Fruit fly (Drosophila melanogaster) whole organism, embryonic: ENCODE measurements around the gene HDAC6.

Experiments used
- B-H2 ChIP-seq: fragments of 200-800 bp; sonication (Bioruptor generic); optimal IDR thresholded peaks from 2 replicates; lab custom pipeline; 2018; ENCODE audit warnings: missing biosample characterization, mild to moderate bottlenecking, missing genetic modification characterization
- CG10321 ChIP-seq: fragments of 200-800 bp; sonication (Bioruptor generic); IDR thresholded peaks from 2 replicates; pipeline ENCODE4 v1.3.6; 2022; ENCODE audit warnings: missing biosample characterization, missing genetic modification characterization
- CG10543 ChIP-seq: fragments of 200-800 bp; sonication (Bioruptor generic); optimal IDR thresholded peaks from 3 replicates; lab custom pipeline; 2017; ENCODE audit warnings: missing biosample characterization, mild to moderate bottlenecking, missing genetic modification characterization, moderate library complexity
- CG11504 ChIP-seq: fragments of 200-800 bp; sonication (Bioruptor generic); optimal IDR thresholded peaks from 3 replicates; lab custom pipeline; 2019; ENCODE audit warnings: missing biosample characterization, mild to moderate bottlenecking, missing genetic modification characterization, moderate library complexity
- CG12236 ChIP-seq: fragments of 200-800 bp; sonication (Bioruptor generic); optimal IDR thresholded peaks from 2 replicates; lab custom pipeline; 2016; ENCODE audit warnings: missing biosample characterization, missing genetic modification characterization
- CG12769 ChIP-seq: fragments of 200-800 bp; sonication (Bioruptor generic); optimal IDR thresholded peaks from 2 replicates; lab custom pipeline; 2019; ENCODE audit warnings: missing biosample characterization, mild to moderate bottlenecking, missing genetic modification characterization, moderate library complexity
- CG13894 ChIP-seq: fragments of 200-800 bp; sonication (Bioruptor generic); optimal IDR thresholded peaks from 3 replicates; lab custom pipeline; 2018; ENCODE audit warnings: missing biosample characterization, mild to moderate bottlenecking, missing genetic modification characterization, moderate library complexity
- CG18011 ChIP-seq: fragments of 200-800 bp; sonication (Bioruptor generic); optimal IDR thresholded peaks from 2 replicates; lab custom pipeline; 2017; ENCODE audit warnings: missing biosample characterization, missing genetic modification characterization, mild to moderate bottlenecking, moderate library complexity, missing genotype
- CG18619 ChIP-seq: fragments of 200-800 bp; sonication (Bioruptor generic); optimal IDR thresholded peaks from 3 replicates; lab custom pipeline; 2017; ENCODE audit warnings: missing biosample characterization, mild to moderate bottlenecking, missing genetic modification characterization
- CG42726 ChIP-seq: fragments of 200-800 bp; sonication (Bioruptor generic); IDR thresholded peaks from 2 replicates; pipeline ENCODE4 v1.3.6; 2022; ENCODE audit warnings: missing biosample characterization, missing genetic modification characterization; ENCODE audit not compliant: partially characterized antibody
- CG8290 ChIP-seq, 3 experiments: fragments of 200-800 bp; sonication (Bioruptor generic); optimal IDR thresholded peaks; 2 replicates each; lab custom pipeline; 2016 to 2019; ENCODE audit warnings: missing biosample characterization in 3 of 3, missing genetic modification characterization in 3 of 3, mild to moderate bottlenecking in 2 of 3, moderate library complexity in 1 of 3
- CG8944 ChIP-seq: fragments of 200-800 bp; sonication (Bioruptor generic); optimal IDR thresholded peaks from 3 replicates; lab custom pipeline; 2016; ENCODE audit warnings: missing biosample characterization, missing genetic modification characterization
- CkIIα-i1 ChIP-seq: fragments of 200-800 bp; sonication (Bioruptor generic); IDR thresholded peaks from 2 replicates; pipeline ENCODE4 v1.3.6; 2022; ENCODE audit warnings: missing biosample characterization, missing genetic modification characterization
- Dad ChIP-seq: fragments of 200-800 bp; sonication (Bioruptor generic); optimal IDR thresholded peaks from 3 replicates; lab custom pipeline; 2016; ENCODE audit warnings: missing biosample characterization, missing genetic modification characterization
- Dbx ChIP-seq: fragments of 200-800 bp; sonication (Bioruptor generic); IDR thresholded peaks from 3 replicates; pipeline ENCODE4 v1.3.6; 2022; ENCODE audit warnings: missing biosample characterization, missing genetic modification characterization
- Deaf1 ChIP-seq: fragments of 200-800 bp; optimal IDR thresholded peaks from 3 replicates; lab custom pipeline; 2019; ENCODE audit warnings: missing biosample characterization, mild to moderate bottlenecking, missing genetic modification characterization, moderate library complexity
- Fer1 ChIP-seq: fragments of 200-800 bp; sonication (Bioruptor generic); optimal IDR thresholded peaks from 2 replicates; lab custom pipeline; 2017; ENCODE audit warnings: missing biosample characterization, mild to moderate bottlenecking, missing genetic modification characterization
- HLH3B ChIP-seq: fragments of 200-800 bp; sonication (Bioruptor generic); IDR thresholded peaks from 2 replicates; pipeline ENCODE4 v1.3.6; 2022; ENCODE audit warnings: missing biosample characterization, missing genetic modification characterization
- Hey ChIP-seq: fragments of 200-800 bp; sonication (Bioruptor generic); optimal IDR thresholded peaks from 3 replicates; lab custom pipeline; 2018; ENCODE audit warnings: missing biosample characterization, mild to moderate bottlenecking, missing genetic modification characterization
- Hr3 ChIP-seq: fragments of 200-800 bp; sonication (Bioruptor generic); optimal IDR thresholded peaks from 3 replicates; lab custom pipeline; 2016; ENCODE audit warnings: missing biosample characterization, missing genetic modification characterization
- Max ChIP-seq: fragments of 200-800 bp; sonication (Bioruptor generic); optimal IDR thresholded peaks from 2 replicates; lab custom pipeline; 2016; ENCODE audit warnings: missing biosample characterization, mild to moderate bottlenecking, missing genetic modification characterization
- NK7.1 ChIP-seq: fragments of 200-800 bp; sonication (Bioruptor generic); optimal IDR thresholded peaks from 3 replicates; lab custom pipeline; 2016; ENCODE audit warnings: missing biosample characterization, missing genetic modification characterization
- Nf-YC ChIP-seq: fragments of 200-800 bp; optimal IDR thresholded peaks from 3 replicates; lab custom pipeline; 2019; ENCODE audit warnings: missing biosample characterization, mild to moderate bottlenecking, missing genetic modification characterization, moderate library complexity
- Pdp1 ChIP-seq, 2 experiments: fragments of 200-800 bp; sonication (Bioruptor generic); optimal IDR thresholded peaks; 3 replicates each; lab custom pipeline; 2016; ENCODE audit warnings: missing biosample characterization in 2 of 2, missing genetic modification characterization in 2 of 2, mild to moderate bottlenecking in 1 of 2, moderate library complexity in 1 of 2
- Rfx ChIP-seq: fragments of 200-800 bp; sonication (Bioruptor generic); IDR thresholded peaks from 2 replicates; pipeline ENCODE4 v1.3.6; 2022; ENCODE audit warnings: missing biosample characterization, missing genetic modification characterization
- Trl ChIP-seq, 3 experiments: fragments of >200 bp in 2 of 3; fragments of 200-800 bp in 1 of 3; sonication (Bioruptor generic) in 1 of 3; optimal IDR thresholded peaks; 2 replicates in 1 of 3; 3 replicates in 2 of 3; lab custom pipeline; 2016 to 2017; ENCODE audit warnings: missing biosample characterization in 1 of 3, missing genetic modification characterization in 1 of 3
- ara ChIP-seq: fragments of 200-800 bp; sonication (Bioruptor generic); IDR thresholded peaks from 2 replicates; pipeline ENCODE4 v1.3.6; 2022; ENCODE audit warnings: missing biosample characterization, missing genetic modification characterization
- bab2 ChIP-seq: fragments of 200-800 bp; sonication (Bioruptor generic); optimal IDR thresholded peaks from 2 replicates; lab custom pipeline; 2016; ENCODE audit warnings: missing biosample characterization, missing genetic modification characterization
- chinmo ChIP-seq: fragments of 200-800 bp; sonication (Bioruptor generic); IDR thresholded peaks from 4 replicates; pipeline ENCODE4 v1.3.6; 2022; ENCODE audit warnings: missing biosample characterization, missing genetic modification characterization; ENCODE audit not compliant: partially characterized antibody
- crol ChIP-seq: fragments of 200-800 bp; sonication (Bioruptor generic); IDR thresholded peaks from 2 replicates; pipeline ENCODE4 v1.3.6; 2022; ENCODE audit warnings: missing biosample characterization, missing genetic modification characterization
- esg ChIP-seq: fragments of 200-800 bp; sonication (Bioruptor generic); conservative IDR thresholded peaks from 2 replicates; pipeline ENCODE4 v1.3.6; 2022; ENCODE audit warnings: missing biosample characterization, missing genetic modification characterization
- fd64A ChIP-seq: fragments of 200-800 bp; sonication (Bioruptor generic); optimal IDR thresholded peaks from 3 replicates; lab custom pipeline; 2018; ENCODE audit warnings: missing biosample characterization, mild to moderate bottlenecking, missing genetic modification characterization
- gce ChIP-seq: fragments of 200-800 bp; sonication (Bioruptor generic); IDR thresholded peaks from 3 replicates; pipeline ENCODE4 v1.3.6; 2022; ENCODE audit warnings: missing biosample characterization, missing genetic modification characterization
- gcm2 ChIP-seq: fragments of 200-800 bp; sonication (Bioruptor generic); optimal IDR thresholded peaks from 2 replicates; lab custom pipeline; 2016; ENCODE audit warnings: missing biosample characterization, missing genetic modification characterization
- ham ChIP-seq: fragments of 200-800 bp; sonication (Bioruptor generic); IDR thresholded peaks from 2 replicates; pipeline ENCODE4 v1.3.6; 2022; ENCODE audit warnings: missing biosample characterization, missing genetic modification characterization
- jigr1 ChIP-seq: fragments of 200-800 bp; sonication (Bioruptor generic); IDR thresholded peaks from 3 replicates; pipeline ENCODE4 v1.3.6; 2022; ENCODE audit warnings: missing biosample characterization, missing genetic modification characterization
- lbe ChIP-seq: fragments of 200-800 bp; sonication (Bioruptor generic); optimal IDR thresholded peaks from 2 replicates; lab custom pipeline; 2016; ENCODE audit warnings: missing biosample characterization, mild to moderate bottlenecking, missing genetic modification characterization
- lmd ChIP-seq: fragments of 200-800 bp; sonication (Bioruptor generic); IDR thresholded peaks from 2 replicates; pipeline ENCODE4 v1.3.6; 2022; ENCODE audit warnings: missing biosample characterization, missing genetic modification characterization
- mam ChIP-seq: fragments of 200-800 bp; sonication (Bioruptor generic); optimal IDR thresholded peaks from 3 replicates; lab custom pipeline; 2016; ENCODE audit warnings: missing biosample characterization, missing genetic modification characterization
- mld ChIP-seq: fragments of 200-800 bp; sonication (Bioruptor generic); IDR thresholded peaks from 3 replicates; pipeline ENCODE4 v1.3.6; 2022; ENCODE audit warnings: missing biosample characterization, missing genetic modification characterization; ENCODE audit not compliant: partially characterized antibody
- pros ChIP-seq: fragments of 200-800 bp; sonication (Bioruptor generic); optimal IDR thresholded peaks from 3 replicates; lab custom pipeline; 2019; ENCODE audit warnings: missing biosample characterization, mild to moderate bottlenecking, missing genetic modification characterization, moderate library complexity
- sd ChIP-seq: fragments of 200-800 bp; sonication (Bioruptor generic); optimal IDR thresholded peaks from 3 replicates; lab custom pipeline; 2018; ENCODE audit warnings: missing biosample characterization, mild to moderate bottlenecking, missing genetic modification characterization, moderate library complexity
- sens ChIP-seq: fragments of 200-800 bp; sonication (Bioruptor generic); peaks from one replicate; lab custom pipeline; 2016; ENCODE audit warnings: missing biosample characterization, missing genetic modification characterization
- sens-2 ChIP-seq: fragments of 200-800 bp; sonication (Bioruptor generic); IDR thresholded peaks from 2 replicates; pipeline ENCODE4 v1.3.6; 2022; ENCODE audit warnings: missing biosample characterization, missing genetic modification characterization
- slp2 ChIP-seq: fragments of 200-800 bp; sonication (Bioruptor generic); optimal IDR thresholded peaks from 2 replicates; lab custom pipeline; 2016; ENCODE audit warnings: missing biosample characterization, missing genetic modification characterization
- stwl ChIP-seq: fragments of 200-800 bp; sonication (Bioruptor generic); optimal IDR thresholded peaks from 3 replicates; lab custom pipeline; 2018; ENCODE audit warnings: missing biosample characterization, mild to moderate bottlenecking, missing genetic modification characterization, moderate library complexity
- sug ChIP-seq: fragments of 200-800 bp; optimal IDR thresholded peaks from 2 replicates; lab custom pipeline; 2019; ENCODE audit warnings: missing biosample characterization, mild to moderate bottlenecking, missing genetic modification characterization, moderate library complexity
- toy ChIP-seq: fragments of 200-800 bp; sonication (Bioruptor generic); IDR thresholded peaks from 2 replicates; pipeline ENCODE4 v1.3.6; 2022; ENCODE audit warnings: missing biosample characterization, missing genetic modification characterization
- unc-4 ChIP-seq: fragments of 200-800 bp; sonication (Bioruptor generic); IDR thresholded peaks from 2 replicates; pipeline ENCODE4 v1.3.6; 2022; ENCODE audit warnings: missing biosample characterization, missing genetic modification characterization; ENCODE audit not compliant: partially characterized antibody
- wek ChIP-seq: fragments of 200-800 bp; sonication (Bioruptor generic); optimal IDR thresholded peaks from 3 replicates; lab custom pipeline; 2018; ENCODE audit warnings: missing biosample characterization, mild to moderate bottlenecking, missing genetic modification characterization, moderate library complexity

HDAC6 gene

DNA sequence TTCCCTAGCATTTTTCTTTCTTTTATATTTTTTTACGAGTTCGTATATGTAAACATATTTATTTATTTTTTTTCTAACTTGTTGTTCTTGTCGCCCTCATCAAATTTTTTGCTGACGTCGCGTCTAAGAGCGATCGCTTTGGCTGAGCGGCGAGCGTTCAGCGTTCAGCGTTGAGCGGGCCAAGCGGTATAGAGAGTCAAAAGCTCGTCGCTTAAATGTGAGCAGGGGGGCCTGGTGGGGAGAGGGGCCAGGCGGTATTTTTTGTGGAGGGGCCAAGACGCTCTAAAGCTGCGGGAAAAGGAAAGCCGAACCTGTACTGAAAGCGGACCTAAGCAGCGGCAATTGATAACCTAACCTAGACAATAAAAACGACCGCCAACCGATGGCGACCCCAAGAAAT is 31.9 kb upstream of the HDAC6 start:
- no peak for TF ChIP-seq CG13894 (tag; lab: Kevin White, UChicago)
- no peak for TF ChIP-seq CG12236 (GFP tag; lab: Kevin White, UChicago)
- TF ChIP-seq CG8290 (GFP tag; optimal IDR thresholded peaks at IDR 0.05; lab: Kevin White, UChicago), result no peak
- TF ChIP-seq CG8290 (tag; optimal IDR thresholded peaks at IDR 0.05; lab: Kevin White, UChicago), result peak in 1 of 2 experiments; percentile 15
- TF ChIP-seq stwl, result no peak
- TF ChIP-seq CG8944, result no peak
- TF ChIP-seq CG18011 (GFP tag; lab: Kevin White, UChicago), result no peak
- TF ChIP-seq Deaf1, result peak; percentile 27
- no peak for TF ChIP-seq lmd (GFP tag; lab: Robert Waterston, UW)
- TF ChIP-seq Dad, result no peak
- no peak for TF ChIP-seq CG10321 (GFP tag; lab: Robert Waterston, UW)
- no peak for TF ChIP-seq mld (GFP tag; lab: Robert Waterston, UW)
- TF ChIP-seq ara (GFP tag; lab: Robert Waterston, UW), result no peak
- 0 out of 2 replicates have a peak, but pooled peaks have one; percentile 33 for TF ChIP-seq CG42726 (GFP tag; lab: Robert Waterston, UW)
- no peak for TF ChIP-seq esg (GFP tag; lab: Robert Waterston, UW)
- peak; percentile 66; the same call in 1 of the 4 replicates for TF ChIP-seq chinmo (GFP tag; lab: Robert Waterston, UW)
- peak; percentile 72 for TF ChIP-seq CG12769 (tag; lab: Kevin White, UChicago)
- TF ChIP-seq Fer1 (GFP tag; lab: Kevin White, UChicago), result no peak
- TF ChIP-seq NK7.1, result no peak
- TF ChIP-seq CG18619 (GFP tag; lab: Kevin White, UChicago), result no peak
- peak; percentile 59 for TF ChIP-seq sug (tag; lab: Kevin White, UChicago)
- TF ChIP-seq mam, result no peak
- TF ChIP-seq sens, result no peak
- no peak for TF ChIP-seq slp2 (GFP tag; lab: Kevin White, UChicago)
- TF ChIP-seq Dbx, result 0 out of 3 replicates have a peak, but pooled peaks have one; percentile 31
- TF ChIP-seq pros (GFP tag; lab: Kevin White, UChicago), result no peak
- no peak for TF ChIP-seq CkIIα-i1 (GFP tag; lab: Robert Waterston, UW)
- TF ChIP-seq B-H2 (GFP tag; lab: Kevin White, UChicago), result peak; percentile 23
- TF ChIP-seq Pdp1 (GFP tag; optimal IDR thresholded peaks at IDR 0.05; lab: Kevin White, UChicago), result no peak
- no peak for TF ChIP-seq jigr1
- no peak for TF ChIP-seq Max (GFP tag; lab: Kevin White, UChicago)
- no peak for TF ChIP-seq unc-4 (GFP tag; lab: Robert Waterston, UW)
- TF ChIP-seq fd64A, result no peak
- no peak for TF ChIP-seq bab2
- no peak for TF ChIP-seq gcm2 (GFP tag; lab: Kevin White, UChicago)
- no peak for TF ChIP-seq ham (GFP tag; lab: Robert Waterston, UW)
- TF ChIP-seq wek (GFP tag; lab: Kevin White, UChicago), result no peak
- TF ChIP-seq CG11504 (tag; lab: Kevin White, UChicago), result no peak
- no peak for TF ChIP-seq lbe (GFP tag; lab: Kevin White, UChicago)
- no peak for TF ChIP-seq Hey
- TF ChIP-seq toy (GFP tag; lab: Robert Waterston, UW), result no peak
- no peak for TF ChIP-seq HLH3B (GFP tag; lab: Robert Waterston, UW)
- TF ChIP-seq crol (GFP tag; lab: Robert Waterston, UW), result peak; percentile 93
- peak; percentile 10 for TF ChIP-seq CG10543
- no peak for TF ChIP-seq Nf-YC
- TF ChIP-seq gce (GFP tag; lab: Robert Waterston, UW), result 0 out of 3 replicates have a peak, but pooled peaks have one; percentile 6
- TF ChIP-seq Hr3 (GFP tag; lab: Kevin White, UChicago), result no peak
- 0 out of 2 replicates have a peak, but pooled peaks have one; percentile 12 for TF ChIP-seq Rfx (GFP tag; lab: Robert Waterston, UW)
- TF ChIP-seq Trl (optimal IDR thresholded peaks at IDR 0.05; lab: Kevin White, UChicago), result peak; percentile 26 to 58
- TF ChIP-seq Trl (GFP tag; optimal IDR thresholded peaks at IDR 0.05; lab: Kevin White, UChicago), result no peak
- TF ChIP-seq sd (tag; lab: Kevin White, UChicago), result peak; percentile 23
- no peak for TF ChIP-seq sens-2 (GFP tag; lab: Robert Waterston, UW)
